Worm (Caenorhabditis elegans): Measurements from ENCODE around the gene K02A6.2.

DNA sequence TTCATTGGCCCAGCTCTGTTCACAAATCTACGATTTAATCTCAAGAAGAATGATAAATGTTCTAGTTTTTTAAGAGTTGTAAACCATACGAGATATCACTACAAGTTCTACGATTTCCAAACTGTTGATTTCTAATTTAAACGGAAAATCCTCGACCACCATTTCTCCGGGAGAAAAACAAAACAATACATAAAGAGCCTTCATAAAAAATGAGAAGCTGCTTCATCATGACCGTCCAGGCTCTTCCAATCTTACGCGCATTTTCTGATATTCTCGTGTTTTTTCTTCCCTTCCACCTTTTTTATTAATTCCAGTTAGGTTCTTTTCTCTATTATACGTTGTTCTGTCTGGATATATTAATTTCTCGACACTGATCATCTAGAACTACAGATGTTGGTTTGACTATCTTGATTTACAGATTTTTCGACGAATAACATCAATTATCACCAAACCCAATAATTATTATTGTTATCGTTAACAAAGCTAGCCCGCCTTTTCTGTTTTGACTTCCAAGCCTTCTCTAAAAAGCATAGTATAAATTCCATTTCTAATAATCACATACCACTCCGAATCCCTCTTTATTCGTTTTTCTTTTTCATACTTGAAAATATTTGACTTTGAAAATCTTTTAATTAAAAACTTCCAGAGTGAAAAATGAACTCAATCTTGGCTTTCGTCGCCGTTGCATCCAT, 10.2 kb downstream of the K02A6.2 start, which contains the start of gene C47D2.1:
- TF ChIP-seq mml-1 (tag; optimal IDR thresholded peaks at IDR 0.05), result no peak
- no peak for TF ChIP-seq nhr-11 (tag; optimal IDR thresholded peaks at IDR 0.05)
- TF ChIP-seq aly-2 (tag; optimal IDR thresholded peaks at IDR 0.05), result no peak
- no peak for TF ChIP-seq ztf-11 (tag; optimal IDR thresholded peaks at IDR 0.05)

All from whole organism, L3 larva.